Worm (Caenorhabditis elegans) whole organism, L2 larva: Measurements from ENCODE around the gene R07A4.4.

Experiments used
- C34F6.9 ChIP-seq: fragments of 150-350 bp; optimal IDR thresholded peaks from 2 replicates; lab custom pipeline; 2014; ENCODE audit warnings: missing biosample characterization, missing genetic modification characterization
- F13H6.1 ChIP-seq: sonication (generic microtip); optimal IDR thresholded peaks from 2 replicates; lab custom pipeline; 2016; ENCODE audit warnings: missing genetic modification characterization, missing compliant biosample characterization
- R02D3.7 ChIP-seq: fragments of 150-350 bp; optimal IDR thresholded peaks from 2 replicates; lab custom pipeline; 2014; ENCODE audit warnings: missing biosample characterization, missing genetic modification characterization
- Y55F3AM.14 ChIP-seq: fragments of 200-800 bp; sonication (Bioruptor generic); optimal IDR thresholded peaks from 2 replicates; lab custom pipeline; 2018; ENCODE audit warnings: mild to moderate bottlenecking, missing genetic modification characterization, missing compliant biosample characterization
- ZK546.5 ChIP-seq: sonication (generic microtip); optimal IDR thresholded peaks from 2 replicates; lab custom pipeline; 2017; ENCODE audit warnings: missing biosample characterization, missing genetic modification characterization
- alr-1 ChIP-seq: fragments of 150-350 bp; optimal IDR thresholded peaks from 2 replicates; lab custom pipeline; 2014; ENCODE audit warnings: missing biosample characterization, missing genetic modification characterization
- aly-2 ChIP-seq: fragments of 150-350 bp; optimal IDR thresholded peaks from 2 replicates; lab custom pipeline; 2014; ENCODE audit warnings: missing biosample characterization, missing genetic modification characterization
- ama-1 ChIP-seq: fragments of 150-350 bp; optimal IDR thresholded peaks from 2 replicates; lab custom pipeline; 2018; ENCODE audit warnings: inconsistent platforms
- blmp-1 ChIP-seq: sonication (generic microtip); optimal IDR thresholded peaks from 2 replicates; lab custom pipeline; 2017; ENCODE audit warnings: missing genetic modification characterization, mild to moderate bottlenecking, missing compliant biosample characterization, antibody characterized with exemption, moderate library complexity; ENCODE audit not compliant: insufficient read depth
- ceh-16 ChIP-seq: fragments of 150-350 bp; optimal IDR thresholded peaks from 2 replicates; lab custom pipeline; 2014; ENCODE audit warnings: missing biosample characterization, missing genetic modification characterization
- ceh-82 ChIP-seq: fragments of 150-350 bp; optimal IDR thresholded peaks from 2 replicates; lab custom pipeline; 2014; ENCODE audit warnings: missing biosample characterization, missing genetic modification characterization
- crh-2 ChIP-seq: sonication (generic microtip); optimal IDR thresholded peaks from 2 replicates; lab custom pipeline; 2017; ENCODE audit warnings: missing biosample characterization, missing genetic modification characterization
- dmd-4 ChIP-seq: sonication (generic microtip); optimal IDR thresholded peaks from 2 replicates; lab custom pipeline; 2017; ENCODE audit warnings: missing biosample characterization, missing genetic modification characterization
- egl-27 ChIP-seq: sonication (generic microtip); optimal IDR thresholded peaks from 3 replicates; lab custom pipeline; 2017; ENCODE audit warnings: missing biosample characterization, missing genetic modification reagents, missing genetic modification characterization
- elt-1 ChIP-seq: fragments of 150-350 bp; optimal IDR thresholded peaks from 2 replicates; lab custom pipeline; 2014; ENCODE audit warnings: missing biosample characterization, missing genetic modification characterization
- elt-3 ChIP-seq: sonication (generic microtip); optimal IDR thresholded peaks from 2 replicates; lab custom pipeline; 2017; ENCODE audit warnings: missing biosample characterization, missing genetic modification characterization
- fos-1 ChIP-seq: fragments of 150-350 bp; optimal IDR thresholded peaks from 2 replicates; lab custom pipeline; 2014; ENCODE audit warnings: missing biosample characterization, missing genetic modification characterization
- gmeb-1 ChIP-seq: fragments of 150-350 bp; optimal IDR thresholded peaks from 2 replicates; lab custom pipeline; 2014; ENCODE audit warnings: missing biosample characterization, missing genetic modification characterization
- lin-11 ChIP-seq: fragments of 150-350 bp; sonication (generic microtip); optimal IDR thresholded peaks from 2 replicates; lab custom pipeline; 2014; ENCODE audit warnings: missing biosample characterization, missing genetic modification characterization, inconsistent platforms, mixed read lengths
- lin-13 ChIP-seq: fragments of 150-350 bp; optimal IDR thresholded peaks from 2 replicates; lab custom pipeline; 2014; ENCODE audit warnings: missing biosample characterization, missing genetic modification reagents, missing genetic modification characterization
- lin-39 ChIP-seq: fragments of 150-350 bp; optimal IDR thresholded peaks from 2 replicates; lab custom pipeline; 2014; ENCODE audit warnings: missing biosample characterization, missing genetic modification reagents, missing genetic modification characterization
- lsy-2 ChIP-seq, 2 experiments: fragments of 150-350 bp in 1 of 2; sonication (generic microtip) in 1 of 2; optimal IDR thresholded peaks; 2 replicates each; lab custom pipeline; 2014 to 2017; ENCODE audit warnings: missing biosample characterization in 2 of 2, missing genetic modification characterization in 2 of 2
- mab-5 ChIP-seq: fragments of 150-350 bp; optimal IDR thresholded peaks from 2 replicates; lab custom pipeline; 2014; ENCODE audit warnings: missing biosample characterization, missing genetic modification characterization
- mbf-1 ChIP-seq: sonication (generic microtip); optimal IDR thresholded peaks from 2 replicates; lab custom pipeline; 2017; ENCODE audit warnings: missing biosample characterization, missing genetic modification characterization
- mdl-1 ChIP-seq, 2 experiments: fragments of 150-350 bp in 1 of 2; sonication (generic microtip) in 1 of 2; optimal IDR thresholded peaks; 2 replicates each; lab custom pipeline; 2017; ENCODE audit warnings: missing biosample characterization in 2 of 2, missing genetic modification characterization in 2 of 2
- nhr-10 ChIP-seq: sonication (generic microtip); optimal IDR thresholded peaks from 2 replicates; lab custom pipeline; 2017; ENCODE audit warnings: missing biosample characterization, missing genetic modification characterization
- nhr-11 ChIP-seq: fragments of 150-350 bp; optimal IDR thresholded peaks from 2 replicates; lab custom pipeline; 2014; ENCODE audit warnings: missing biosample characterization, missing genetic modification characterization
- nhr-12 ChIP-seq: fragments of 150-350 bp; optimal IDR thresholded peaks from 2 replicates; lab custom pipeline; 2014; ENCODE audit warnings: missing biosample characterization, missing genetic modification characterization
- nhr-129 ChIP-seq: fragments of 150-350 bp; optimal IDR thresholded peaks from 2 replicates; lab custom pipeline; 2014; ENCODE audit warnings: missing biosample characterization, missing genetic modification characterization
- nhr-21 ChIP-seq: fragments of 150-350 bp; optimal IDR thresholded peaks from 2 replicates; lab custom pipeline; 2014; ENCODE audit warnings: missing biosample characterization, missing genetic modification characterization
- nhr-23 ChIP-seq: fragments of 150-350 bp; optimal IDR thresholded peaks from 2 replicates; lab custom pipeline; 2014; ENCODE audit warnings: missing biosample characterization, missing genetic modification reagents, missing genetic modification characterization
- nhr-237 ChIP-seq: fragments of 150-350 bp; optimal IDR thresholded peaks from 2 replicates; lab custom pipeline; 2014; ENCODE audit warnings: missing biosample characterization, missing genetic modification characterization
- nhr-25 ChIP-seq: fragments of 150-350 bp; sonication (generic microtip); optimal IDR thresholded peaks from 3 replicates; lab custom pipeline; 2014; ENCODE audit warnings: missing biosample characterization, missing genetic modification characterization
- nhr-6 ChIP-seq: fragments of 150-350 bp; optimal IDR thresholded peaks from 2 replicates; lab custom pipeline; 2014; ENCODE audit warnings: missing biosample characterization, missing genetic modification characterization
- nhr-77 ChIP-seq: fragments of 150-350 bp; optimal IDR thresholded peaks from 2 replicates; lab custom pipeline; 2014; ENCODE audit warnings: missing biosample characterization, missing genetic modification characterization
- peb-1 ChIP-seq: fragments of 150-350 bp; optimal IDR thresholded peaks from 2 replicates; lab custom pipeline; 2014; ENCODE audit warnings: missing biosample characterization, missing genetic modification characterization
- sem-4 ChIP-seq: fragments of 150-350 bp; optimal IDR thresholded peaks from 2 replicates; lab custom pipeline; 2014; ENCODE audit warnings: missing biosample characterization, missing genetic modification reagents, missing genetic modification characterization
- skn-1 ChIP-seq: sonication (generic microtip); optimal IDR thresholded peaks from 2 replicates; lab custom pipeline; 2017; ENCODE audit warnings: missing biosample characterization, missing genetic modification characterization
- sma-3 ChIP-seq: sonication (generic microtip); optimal IDR thresholded peaks from 2 replicates; lab custom pipeline; 2016; ENCODE audit warnings: missing genetic modification reagents, missing genetic modification characterization, missing compliant biosample characterization
- sma-9 ChIP-seq, 2 experiments: fragments of 150-350 bp in 1 of 2; sonication (generic microtip) in 1 of 2; optimal IDR thresholded peaks; 2 replicates each; lab custom pipeline; 2014 to 2016; ENCODE audit warnings: missing genetic modification characterization in 2 of 2, mild to moderate bottlenecking in 1 of 2, missing biosample characterization in 1 of 2, missing compliant biosample characterization in 1 of 2, missing genetic modification reagents in 1 of 2, moderate library complexity in 1 of 2
- snpc-4 ChIP-seq: fragments of 150-350 bp; optimal IDR thresholded peaks from 2 replicates; lab custom pipeline; 2014; ENCODE audit warnings: missing biosample characterization, missing genetic modification characterization
- unc-39 ChIP-seq: fragments of 150-350 bp; optimal IDR thresholded peaks from 2 replicates; lab custom pipeline; 2014; ENCODE audit warnings: missing biosample characterization, missing genetic modification characterization
- unc-55 ChIP-seq: fragments of 150-350 bp; sonication (generic microtip); optimal IDR thresholded peaks from 3 replicates; lab custom pipeline; 2014; ENCODE audit warnings: missing biosample characterization, missing genetic modification reagents, missing genetic modification characterization
- unc-62 ChIP-seq: fragments of 150-350 bp; optimal IDR thresholded peaks from 2 replicates; lab custom pipeline; 2014; ENCODE audit warnings: missing biosample characterization, missing genetic modification reagents, missing genetic modification characterization
- zag-1 ChIP-seq: fragments of 150-350 bp; optimal IDR thresholded peaks from 2 replicates; lab custom pipeline; 2014; ENCODE audit warnings: missing biosample characterization, missing genetic modification characterization
- ztf-1 ChIP-seq: fragments of 200-800 bp; sonication (Bioruptor generic); conservative IDR thresholded peaks from 2 replicates; pipeline ENCODE4 v1.3.6; 2022; ENCODE audit warnings: missing genetic modification characterization, missing compliant biosample characterization
- ztf-11 ChIP-seq: sonication (generic microtip); optimal IDR thresholded peaks from 2 replicates; lab custom pipeline; 2017; ENCODE audit warnings: missing biosample characterization, missing genetic modification characterization
- ztf-4 ChIP-seq: fragments of 150-350 bp; optimal IDR thresholded peaks from 2 replicates; lab custom pipeline; 2014; ENCODE audit warnings: missing biosample characterization, missing genetic modification characterization

R07A4.4 gene

ce11 chrX:10766966-10767644 lies 9.6 kb upstream of the R07A4.4 start (continued):
- TF ChIP-seq unc-39 (tag; lab: Kevin White, UChicago) (no peak), ama-1 (lab: Kevin White, UChicago) (no peak), nhr-11 (no peak), sem-4 (tag; lab: Kevin White, UChicago) (no peak)

DNA sequence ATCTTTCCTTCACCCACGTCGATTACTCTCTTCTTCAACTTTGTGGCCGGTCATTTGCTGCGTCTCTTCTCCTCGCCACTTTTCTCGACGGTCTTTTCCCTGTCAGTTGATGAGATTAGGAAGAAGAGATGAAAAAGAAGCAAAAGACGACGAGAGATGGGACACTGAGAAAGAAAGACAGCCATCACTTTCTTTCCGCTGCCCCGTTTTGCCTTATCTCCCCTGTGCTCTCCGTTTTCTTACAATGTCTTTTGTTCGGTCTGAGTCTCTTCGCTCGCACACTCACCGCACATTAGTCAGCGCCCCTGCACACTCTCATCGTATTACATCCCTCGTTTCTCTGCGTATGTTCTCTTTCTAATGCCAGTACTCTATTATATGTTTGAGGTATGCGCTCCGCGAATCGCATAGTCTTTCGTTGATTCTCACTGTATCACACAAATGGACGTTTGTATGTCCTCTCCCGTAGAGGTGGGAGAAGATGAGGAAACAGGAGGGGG lies 8.7 kb upstream of the R07A4.4 start:
- TF ChIP-seq egl-27 (peak; percentile 99), skn-1 (tag; lab: Kevin White, UChicago) (no peak), unc-39 (tag; lab: Kevin White, UChicago) (no peak), lin-39 (tag; lab: Kevin White, UChicago) (peak; percentile 85), R02D3.7 (tag; lab: Kevin White, UChicago) (no peak), nhr-25 (peak; percentile 95), sma-9 (GFP tag; optimal IDR thresholded peaks at IDR 0.05; lab: Kevin White, UChicago) (peak; percentile 100), sma-9 (tag; optimal IDR thresholded peaks at IDR 0.05; lab: Kevin White, UChicago) (no peak), nhr-77 (tag; lab: Kevin White, UChicago) (peak; percentile 69), fos-1 (tag; lab: Kevin White, UChicago) (peak; percentile 99), lsy-2 (tag; optimal IDR thresholded peaks at IDR 0.05; lab: Kevin White, UChicago) (peak; percentile 62 to 94), F13H6.1 (tag; lab: Kevin White, UChicago) (peak; percentile 100), ztf-1 (GFP tag; lab: Robert Waterston, UW) (no peak), alr-1 (no peak), nhr-12 (peak; percentile 44), crh-2 (peak; percentile 97), snpc-4 (tag; lab: Kevin White, UChicago) (peak; percentile 85), sma-3 (GFP tag; lab: Kevin White, UChicago) (peak; percentile 98), dmd-4 (tag; lab: Kevin White, UChicago) (no peak), ceh-82 (peak; percentile 29), aly-2 (tag; lab: Kevin White, UChicago) (no peak), lin-13 (GFP tag; lab: Kevin White, UChicago) (peak; percentile 89), nhr-21 (peak; percentile 97), blmp-1 (tag; lab: Kevin White, UChicago) (peak; percentile 98), ZK546.5 (tag; lab: Kevin White, UChicago) (peak; percentile 19), gmeb-1 (tag; lab: Kevin White, UChicago) (peak; percentile 73), mab-5 (tag; lab: Kevin White, UChicago) (peak; percentile 94), mbf-1 (no peak), ztf-4 (peak; percentile 90), zag-1 (tag; lab: Kevin White, UChicago) (peak; percentile 95), nhr-6 (tag; lab: Kevin White, UChicago) (peak; percentile 98), nhr-11 (no peak), Y55F3AM.14 (GFP tag; lab: Kevin White, UChicago) (peak; percentile 89), elt-1 (peak; percentile 75), mdl-1 (tag; optimal IDR thresholded peaks at IDR 0.05; lab: Kevin White, UChicago) (peak; percentile 94 to 97), unc-62 (GFP tag; lab: Kevin White, UChicago) (peak; percentile 94), sem-4 (tag; lab: Kevin White, UChicago) (peak; percentile 95), nhr-237 (tag; lab: Kevin White, UChicago) (peak; percentile 60), ztf-11 (tag; lab: Kevin White, UChicago) (no peak), ceh-16 (tag; lab: Kevin White, UChicago) (peak; percentile 89), ama-1 (lab: Kevin White, UChicago) (peak; percentile 66), elt-3 (tag; lab: Kevin White, UChicago) (no peak), peb-1 (peak; percentile 73), lin-11 (tag; lab: Kevin White, UChicago) (peak; percentile 95), nhr-129 (tag; lab: Kevin White, UChicago) (peak; percentile 97), nhr-23 (no peak), unc-55 (peak; percentile 93), C34F6.9 (tag; lab: Kevin White, UChicago) (peak; percentile 98), nhr-10 (peak; percentile 83)
